Fruit fly (Drosophila melanogaster): ENCODE results near the gene Klc.
A peak's percentile ranks its signal among the peaks of the same experiment; 100 is the strongest.

Klc gene

DNA sequence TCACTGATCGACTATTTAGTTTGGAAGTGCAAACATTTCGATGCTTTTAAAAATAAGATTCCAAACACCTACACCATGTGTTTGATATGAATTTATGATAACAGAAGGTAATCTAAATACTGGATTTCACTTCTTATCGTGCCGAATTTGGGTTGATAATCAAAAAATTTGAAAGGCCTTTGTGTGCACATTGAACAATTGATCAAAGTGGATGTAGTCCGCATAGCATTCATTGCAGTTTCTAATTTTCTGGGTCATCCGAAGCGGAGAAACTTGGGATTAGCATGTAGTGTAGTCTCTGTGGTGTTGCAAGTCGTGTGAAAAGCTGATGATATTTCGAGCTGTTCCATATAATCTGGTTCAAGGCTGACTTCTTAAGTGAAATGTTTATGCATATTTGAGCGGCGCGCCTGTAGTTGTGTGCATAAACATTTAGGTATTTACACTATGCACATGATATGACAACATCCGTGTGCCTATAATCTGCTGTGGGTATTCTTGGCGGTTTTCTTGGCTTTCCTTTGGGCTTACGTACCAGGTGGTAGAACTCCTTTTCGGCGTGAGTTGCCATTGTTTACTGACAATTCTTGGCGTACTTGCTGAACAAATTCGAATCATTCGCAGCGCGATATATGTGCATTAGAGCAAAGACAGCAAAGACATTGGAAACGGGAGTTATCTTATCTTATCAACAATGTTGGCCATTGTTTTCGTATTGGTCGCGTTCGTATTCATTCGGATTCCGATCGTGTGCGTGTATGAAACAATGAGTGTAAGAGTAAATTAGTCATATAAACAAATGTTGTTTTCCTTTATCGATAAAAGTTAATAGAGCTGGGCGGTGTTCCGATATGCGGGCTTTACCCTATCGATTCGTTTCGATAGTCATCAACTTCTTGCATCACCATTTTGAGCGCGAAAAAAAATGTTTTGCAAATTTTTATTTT lies 23.2 kb upstream of the Klc start, which contains the start of gene Hip1 (continued):
- TF ChIP-seq sna (GFP tag; IDR thresholded peaks at IDR 0.05; ENCODE audit: partially characterized antibody) (peak; percentile 85), CG15269 (tag; optimal IDR thresholded peaks at IDR 0.05) (no peak), cas (GFP tag; IDR thresholded peaks at IDR 0.05) (no peak), stwl (tag; optimal IDR thresholded peaks at IDR 0.05) (peak; percentile 65), Adf1 (GFP tag; IDR thresholded peaks at IDR 0.05) (no peak), tup (GFP tag; optimal IDR thresholded peaks at IDR 0.05) (no peak), CG6683 (GFP tag; optimal IDR thresholded peaks at IDR 0.05) (no peak), Deaf1 (tag; optimal IDR thresholded peaks at IDR 0.05) (peak; percentile 95), CG9215 (GFP tag; IDR thresholded peaks at IDR 0.05) (no peak), Xrp1 (GFP tag; IDR thresholded peaks at IDR 0.05) (0 out of 2 replicates have a peak, but pooled peaks have one; percentile 7), hb (GFP tag; IDR thresholded peaks at IDR 0.05; ENCODE audit: partially characterized antibody) (peak; percentile 66; the same call in 1 of the 3 replicates), Dref (GFP tag; IDR thresholded peaks at IDR 0.05) (peak; percentile 92), CG3065 (GFP tag; optimal IDR thresholded peaks at IDR 0.05) (no peak), nom (GFP tag; optimal IDR thresholded peaks at IDR 0.05) (no peak), crol (GFP tag; IDR thresholded peaks at IDR 0.05) (no peak), CG10462 (GFP tag; optimal IDR thresholded peaks at IDR 0.05) (no peak), corto (GFP tag; optimal IDR thresholded peaks at IDR 0.05) (no peak), CG14667 (GFP tag; IDR thresholded peaks at IDR 0.05) (no peak), CG2120 (GFP tag; optimal IDR thresholded peaks at IDR 0.05) (no peak), gsb-n (tag; optimal IDR thresholded peaks at IDR 0.05) (no peak), al (GFP tag; IDR thresholded peaks at IDR 0.05) (no peak), stc (GFP tag; IDR thresholded peaks at IDR 0.05) (no peak), CG6689 (GFP tag; IDR thresholded peaks at IDR 0.05) (no peak), CG13424 (tag; optimal IDR thresholded peaks at IDR 0.05) (no peak), schlank (tag; optimal IDR thresholded peaks at IDR 0.05) (no peak), CG3281 (GFP tag; optimal IDR thresholded peaks at IDR 0.05) (no peak), CG12659 (GFP tag; optimal IDR thresholded peaks at IDR 0.05) (no peak), lab (GFP tag; optimal IDR thresholded peaks at IDR 0.05) (no peak), CG18476 (GFP tag; optimal IDR thresholded peaks at IDR 0.05) (no peak), knrl (GFP tag; IDR thresholded peaks at IDR 0.05; ENCODE audit: partially characterized antibody) (peak; percentile 85), CG14860 (GFP tag; IDR thresholded peaks at IDR 0.05; ENCODE audit: partially characterized antibody) (peak; percentile 78), gfzf (GFP tag; optimal IDR thresholded peaks at IDR 0.05) (peak; percentile 15), CG11504 (tag; optimal IDR thresholded peaks at IDR 0.05) (no peak), cg (GFP tag; optimal IDR thresholded peaks at IDR 0.05) (peak; percentile 57), MBD-R2 (GFP tag; IDR thresholded peaks at IDR 0.05) (peak; percentile 64), CG16779 (GFP tag; IDR thresholded peaks at IDR 0.05) (no peak), Opbp (GFP tag; IDR thresholded peaks at IDR 0.05; ENCODE audit: partially characterized antibody) (peak; percentile 87), CG43689 (GFP tag; IDR thresholded peaks at IDR 0.05) (no peak), repo (GFP tag; optimal IDR thresholded peaks at IDR 0.05) (no peak), CG6654 (GFP tag; optimal IDR thresholded peaks at IDR 0.05) (no peak), odd (GFP tag; optimal IDR thresholded peaks at IDR 0.05) (no peak), usp (GFP tag; optimal IDR thresholded peaks at IDR 0.05) (no peak), CG9797 (GFP tag; optimal IDR thresholded peaks at IDR 0.05) (no peak), tin (GFP tag; optimal IDR thresholded peaks at IDR 0.05) (no peak), sisA (GFP tag; IDR thresholded peaks at IDR 0.05) (no peak), CG16815 (GFP tag; optimal IDR thresholded peaks at IDR 0.05) (no peak), br (optimal IDR thresholded peaks at IDR 0.05) (no peak), CG7556 (GFP tag; optimal IDR thresholded peaks at IDR 0.05) (no peak), shn (GFP tag; optimal IDR thresholded peaks at IDR 0.05) (no peak)
